Worm (Caenorhabditis elegans) whole organism, L1 larva: ENCODE data around the gene noca-1.

Experiments
- C04F5.9 ChIP-seq: sonication (generic microtip); optimal IDR thresholded peaks from 2 replicates; lab custom pipeline; 2016; ENCODE audit warnings: missing genetic modification characterization, missing compliant biosample characterization
- C16A3.4 ChIP-seq: fragments of 150-350 bp; optimal IDR thresholded peaks from 2 replicates; lab custom pipeline; 2014; ENCODE audit warnings: missing biosample characterization, missing genetic modification characterization
- C34B4.2 ChIP-seq: sonication (generic microtip); optimal IDR thresholded peaks from 2 replicates; lab custom pipeline; 2017; ENCODE audit warnings: mild to moderate bottlenecking, missing genetic modification characterization, missing compliant biosample characterization
- F16B12.6 ChIP-seq: fragments of 150-350 bp; optimal IDR thresholded peaks from 2 replicates; lab custom pipeline; 2014; ENCODE audit warnings: missing biosample characterization, missing genetic modification characterization
- aha-1 ChIP-seq: fragments of 150-350 bp; optimal IDR thresholded peaks from 2 replicates; lab custom pipeline; 2014; ENCODE audit warnings: missing biosample characterization, missing genetic modification characterization
- alr-1 ChIP-seq: fragments of 200-800 bp; sonication (Bioruptor generic); optimal IDR thresholded peaks from 2 replicates; lab custom pipeline; 2018; ENCODE audit warnings: borderline replicate concordance, mild to moderate bottlenecking, missing genetic modification characterization, missing compliant biosample characterization
- aly-2 ChIP-seq: fragments of 150-350 bp; optimal IDR thresholded peaks from 2 replicates; lab custom pipeline; 2014; ENCODE audit warnings: missing biosample characterization, missing genetic modification characterization
- blmp-1 ChIP-seq: fragments of 150-350 bp; optimal IDR thresholded peaks from 2 replicates; lab custom pipeline; 2014; ENCODE audit warnings: missing biosample characterization, missing genetic modification characterization
- ceh-63 ChIP-seq: fragments of 200-800 bp; sonication (Bioruptor generic); optimal IDR thresholded peaks from 2 replicates; lab custom pipeline; 2018; ENCODE audit warnings: mild to moderate bottlenecking, missing genetic modification characterization, missing compliant biosample characterization
- ceh-8 ChIP-seq: fragments of 200-800 bp; sonication (Bioruptor generic); optimal IDR thresholded peaks from 2 replicates; lab custom pipeline; 2018; ENCODE audit warnings: mild to moderate bottlenecking, missing genetic modification characterization, moderate library complexity, missing compliant biosample characterization
- ceh-82 ChIP-seq, 3 experiments: fragments of 150-350 bp in 1 of 3; sonication (generic microtip) in 2 of 3; optimal IDR thresholded peaks; 2 replicates each; lab custom pipeline; 2014 to 2017; ENCODE audit warnings: missing biosample characterization in 3 of 3, missing genetic modification characterization in 3 of 3
- ceh-88 ChIP-seq: fragments of 200-800 bp; sonication (Bioruptor generic); IDR thresholded peaks from 2 replicates; pipeline ENCODE4 v1.3.6; 2022; ENCODE audit warnings: missing genetic modification characterization, missing compliant biosample characterization
- ceh-90 ChIP-seq: sonication (generic microtip); optimal IDR thresholded peaks from 2 replicates; lab custom pipeline; 2016; ENCODE audit warnings: missing genetic modification characterization, missing compliant biosample characterization
- ces-1 ChIP-seq: fragments of 150-350 bp; optimal IDR thresholded peaks from 2 replicates; lab custom pipeline; 2014; ENCODE audit warnings: missing biosample characterization, missing genetic modification reagents, missing genetic modification characterization
- dpl-1 ChIP-seq, 3 experiments: fragments of 150-350 bp in 2 of 3; sonication (generic microtip) in 1 of 3; optimal IDR thresholded peaks; 2 replicates each; lab custom pipeline; 2014 to 2017; ENCODE audit warnings: missing biosample characterization in 3 of 3, missing genetic modification characterization in 3 of 3, missing genetic modification reagents in 3 of 3
- dsc-1 ChIP-seq: sonication (generic microtip); optimal IDR thresholded peaks from 2 replicates; lab custom pipeline; 2016; ENCODE audit warnings: mild to moderate bottlenecking, missing genetic modification characterization, missing compliant biosample characterization
- efl-3 ChIP-seq: fragments of 200-800 bp; sonication (Bioruptor generic); optimal IDR thresholded peaks from 2 replicates; lab custom pipeline; 2018; ENCODE audit warnings: mild to moderate bottlenecking, missing genetic modification characterization, missing compliant biosample characterization
- fkh-10 ChIP-seq: sonication (generic microtip); optimal IDR thresholded peaks from 2 replicates; lab custom pipeline; 2017; ENCODE audit warnings: missing biosample characterization, missing genetic modification reagents, missing genetic modification characterization
- fkh-4 ChIP-seq: sonication (generic microtip); optimal IDR thresholded peaks from 2 replicates; lab custom pipeline; 2016; ENCODE audit warnings: missing compliant biosample characterization, missing genetic modification characterization, borderline replicate concordance
- fkh-8 ChIP-seq: sonication (generic microtip); optimal IDR thresholded peaks from 2 replicates; lab custom pipeline; 2016; ENCODE audit warnings: mild to moderate bottlenecking, missing genetic modification characterization, missing compliant biosample characterization
- fos-1 ChIP-seq: fragments of 150-350 bp; optimal IDR thresholded peaks from 2 replicates; lab custom pipeline; 2014; ENCODE audit warnings: missing biosample characterization, missing genetic modification characterization
- hlh-17 ChIP-seq: fragments of 200-800 bp; sonication (Bioruptor generic); optimal IDR thresholded peaks from 2 replicates; lab custom pipeline; 2018; ENCODE audit warnings: missing genetic modification characterization, mild to moderate bottlenecking, missing compliant biosample characterization, moderate library complexity, borderline replicate concordance
- hlh-4 ChIP-seq: sonication (generic microtip); optimal IDR thresholded peaks from 2 replicates; lab custom pipeline; 2016; ENCODE audit warnings: mild to moderate bottlenecking, missing genetic modification characterization, missing compliant biosample characterization
- irx-1 ChIP-seq: sonication (generic microtip); optimal IDR thresholded peaks from 2 replicates; lab custom pipeline; 2016; ENCODE audit warnings: missing genetic modification characterization, missing compliant biosample characterization
- isw-1 ChIP-seq: fragments of 200-800 bp; sonication (Bioruptor generic); IDR thresholded peaks from 2 replicates; pipeline ENCODE4 v1.3.6; 2022; ENCODE audit warnings: missing genetic modification characterization, missing compliant biosample characterization
- lin-35 ChIP-seq, 2 experiments: fragments of 150-350 bp; optimal IDR thresholded peaks; 2 replicates each; lab custom pipeline; 2014; ENCODE audit warnings: missing biosample characterization in 2 of 2, missing genetic modification characterization in 2 of 2, missing genetic modification reagents in 2 of 2
- lsy-2 ChIP-seq, 2 experiments: fragments of 150-350 bp; optimal IDR thresholded peaks; 2 replicates each; lab custom pipeline; 2014; ENCODE audit warnings: missing biosample characterization in 2 of 2, missing genetic modification characterization in 2 of 2
- mef-2 ChIP-seq: fragments of 150-350 bp; optimal IDR thresholded peaks from 2 replicates; lab custom pipeline; 2014; ENCODE audit warnings: missing biosample characterization, missing genetic modification characterization
- nhr-11 ChIP-seq: fragments of 150-350 bp; optimal IDR thresholded peaks from 2 replicates; lab custom pipeline; 2014; ENCODE audit warnings: missing biosample characterization, missing genetic modification characterization
- nhr-20 ChIP-seq: sonication (generic microtip); optimal IDR thresholded peaks from 2 replicates; lab custom pipeline; 2016; ENCODE audit warnings: mild to moderate bottlenecking, missing genetic modification characterization, missing compliant biosample characterization
- nhr-28 ChIP-seq: fragments of 150-350 bp; optimal IDR thresholded peaks from 2 replicates; lab custom pipeline; 2014; ENCODE audit warnings: missing biosample characterization, missing genetic modification characterization
- nhr-71 ChIP-seq: sonication (generic microtip); optimal IDR thresholded peaks from 2 replicates; lab custom pipeline; 2016; ENCODE audit warnings: mild to moderate bottlenecking, missing genetic modification characterization, moderate library complexity, missing compliant biosample characterization
- nhr-76 ChIP-seq: sonication (generic microtip); optimal IDR thresholded peaks from 2 replicates; lab custom pipeline; 2017; ENCODE audit warnings: missing biosample characterization, missing genetic modification characterization
- nhr-85 ChIP-seq: sonication (generic microtip); peaks from one replicate; lab custom pipeline; 2016; ENCODE audit warnings: missing genetic modification characterization, inconsistent platforms, missing compliant biosample characterization
- nhr-90 ChIP-seq: sonication (generic microtip); optimal IDR thresholded peaks from 2 replicates; lab custom pipeline; 2016; ENCODE audit warnings: mild to moderate bottlenecking, missing genetic modification characterization, missing compliant biosample characterization; ENCODE audit not compliant: poor library complexity
- pax-3 ChIP-seq: fragments of 200-800 bp; sonication (Bioruptor generic); optimal IDR thresholded peaks from 2 replicates; lab custom pipeline; 2018; ENCODE audit warnings: mild to moderate bottlenecking, missing genetic modification characterization, moderate library complexity, missing compliant biosample characterization
- rnt-1 ChIP-seq: sonication (generic microtip); optimal IDR thresholded peaks from 2 replicates; lab custom pipeline; 2016; ENCODE audit warnings: mild to moderate bottlenecking, missing genetic modification characterization, moderate library complexity, missing compliant biosample characterization
- skn-1 ChIP-seq: fragments of 150-350 bp; optimal IDR thresholded peaks from 2 replicates; lab custom pipeline; 2014; ENCODE audit warnings: missing biosample characterization, missing genetic modification characterization
- sup-37 ChIP-seq: fragments of 200-800 bp; sonication (Bioruptor generic); optimal IDR thresholded peaks from 2 replicates; lab custom pipeline; 2018; ENCODE audit warnings: mild to moderate bottlenecking, missing genetic modification characterization, missing compliant biosample characterization
- swsn-7 ChIP-seq: sonication (generic microtip); optimal IDR thresholded peaks from 2 replicates; lab custom pipeline; 2016; ENCODE audit warnings: missing genetic modification characterization, missing compliant biosample characterization
- tbx-2 ChIP-seq: sonication (generic microtip); optimal IDR thresholded peaks from 2 replicates; lab custom pipeline; 2016; ENCODE audit warnings: missing genetic modification characterization, missing compliant biosample characterization
- tlp-1 ChIP-seq: fragments of 150-350 bp; optimal IDR thresholded peaks from 2 replicates; lab custom pipeline; 2014; ENCODE audit warnings: missing biosample characterization, missing genetic modification characterization
- unc-130 ChIP-seq: fragments of 150-350 bp; optimal IDR thresholded peaks from 2 replicates; lab custom pipeline; 2017; ENCODE audit warnings: missing biosample characterization, missing genetic modification characterization, inconsistent platforms
- unc-30 ChIP-seq: sonication (generic microtip); optimal IDR thresholded peaks from 2 replicates; lab custom pipeline; 2017; ENCODE audit warnings: missing biosample characterization, missing genetic modification characterization
- unc-62 ChIP-seq: fragments of 150-350 bp; optimal IDR thresholded peaks from 2 replicates; lab custom pipeline; 2014; ENCODE audit warnings: missing biosample characterization, missing genetic modification reagents, missing genetic modification characterization
- vab-15 ChIP-seq: sonication (generic microtip); optimal IDR thresholded peaks from 2 replicates; lab custom pipeline; 2017; ENCODE audit warnings: missing genotype, mild to moderate bottlenecking, missing genetic modification characterization, missing compliant biosample characterization
- xbp-1 ChIP-seq: sonication (generic microtip); optimal IDR thresholded peaks from 2 replicates; lab custom pipeline; 2016; ENCODE audit warnings: missing genetic modification characterization, missing compliant biosample characterization
- zag-1 ChIP-seq: fragments of 150-350 bp; optimal IDR thresholded peaks from 2 replicates; lab custom pipeline; 2014; ENCODE audit warnings: missing biosample characterization, missing genetic modification characterization
- zip-4 ChIP-seq: fragments of 200-800 bp; sonication (Bioruptor generic); optimal IDR thresholded peaks from 2 replicates; lab custom pipeline; 2018; ENCODE audit warnings: mild to moderate bottlenecking, missing genetic modification characterization, moderate library complexity, missing compliant biosample characterization
- ztf-11 ChIP-seq, 2 experiments: sonication (generic microtip); optimal IDR thresholded peaks; 2 replicates each; lab custom pipeline; 2016 to 2017; ENCODE audit warnings: missing genetic modification characterization in 2 of 2, missing biosample characterization in 1 of 2, missing compliant biosample characterization in 1 of 2
- ztf-4 ChIP-seq: fragments of 150-350 bp; optimal IDR thresholded peaks from 2 replicates; lab custom pipeline; 2014; ENCODE audit warnings: missing biosample characterization, missing genetic modification characterization

Gene noca-1

ce11 chrV:13176117-13176753, 23.5 kb downstream of the noca-1 start, which contains the start of gene him-17 (continued):
- TF ChIP-seq nhr-90 (tag; lab: Kevin White, UChicago) (peak; percentile 48), fos-1 (tag; lab: Kevin White, UChicago) (no peak), skn-1 (tag; lab: Kevin White, UChicago) (peak; percentile 55), hlh-4 (tag; lab: Kevin White, UChicago) (no peak), zip-4 (GFP tag; lab: Kevin White, UChicago) (no peak), irx-1 (tag; lab: Kevin White, UChicago) (no peak), dpl-1 (GFP tag; optimal IDR thresholded peaks at IDR 0.05; lab: Kevin White, UChicago) (peak in 2 of 3 experiments; percentile 33 to 69), vab-15 (tag; lab: Kevin White, UChicago) (no peak), unc-130 (tag; lab: Kevin White, UChicago) (peak; percentile 72), swsn-7 (tag; lab: Kevin White, UChicago) (peak; percentile 70), unc-62 (GFP tag; lab: Kevin White, UChicago) (no peak), sup-37 (GFP tag; lab: Kevin White, UChicago) (no peak), nhr-85 (tag; lab: Kevin White, UChicago) (peak; percentile 79), fkh-4 (tag; lab: Kevin White, UChicago) (no peak), alr-1 (no peak), aha-1 (tag; lab: Kevin White, UChicago) (no peak), hlh-17 (GFP tag; lab: Kevin White, UChicago) (no peak), F16B12.6 (tag; lab: Kevin White, UChicago) (no peak), fkh-10 (GFP tag; lab: Kevin White, UChicago) (no peak), C04F5.9 (no peak), efl-3 (GFP tag; lab: Kevin White, UChicago) (no peak), nhr-76 (tag; lab: Kevin White, UChicago) (no peak), C16A3.4 (peak; percentile 50), ceh-63 (GFP tag; lab: Kevin White, UChicago) (no peak), aly-2 (tag; lab: Kevin White, UChicago) (no peak), isw-1 (GFP tag; lab: Robert Waterston, UW) (peak; percentile 6; the same call in 1 of the 2 replicates), ztf-4 (tag; lab: Kevin White, UChicago) (no peak), zag-1 (tag; lab: Kevin White, UChicago) (no peak), mef-2 (tag; lab: Kevin White, UChicago) (no peak), tlp-1 (tag; lab: Kevin White, UChicago) (no peak), pax-3 (tag; lab: Kevin White, UChicago) (peak; percentile 24), nhr-28 (no peak), ceh-90 (tag; lab: Kevin White, UChicago) (no peak), ceh-82 (tag; optimal IDR thresholded peaks at IDR 0.05; lab: Kevin White, UChicago) (peak; percentile 9 to 35 (median 30)), nhr-20 (tag; lab: Kevin White, UChicago) (peak; percentile 64), unc-30 (tag; lab: Kevin White, UChicago) (no peak), ces-1 (no peak), nhr-71 (tag; lab: Kevin White, UChicago) (peak; percentile 70), ceh-88 (GFP tag; lab: Robert Waterston, UW) (no peak), ztf-11 (tag; optimal IDR thresholded peaks at IDR 0.05; lab: Kevin White, UChicago) (peak in 1 of 2 experiments; percentile 42), dsc-1 (tag; lab: Kevin White, UChicago) (peak; percentile 55), tbx-2 (peak; percentile 61), lsy-2 (tag; optimal IDR thresholded peaks at IDR 0.05; lab: Kevin White, UChicago) (peak; percentile 33 to 45), blmp-1 (tag; lab: Kevin White, UChicago) (peak; percentile 52), ceh-8 (no peak), nhr-11 (tag; lab: Kevin White, UChicago) (peak; percentile 2), lin-35 (GFP tag; optimal IDR thresholded peaks at IDR 0.05; lab: Kevin White, UChicago) (peak; percentile 9 to 28), xbp-1 (tag; lab: Kevin White, UChicago) (peak; percentile 50), C34B4.2 (tag; lab: Kevin White, UChicago) (no peak), rnt-1 (tag; lab: Kevin White, UChicago) (peak; percentile 63), fkh-8 (no peak)
